Worm (Caenorhabditis elegans) whole organism, late embryonic: ENCODE measurements around the gene dgk-1.

Experiments
- F13H6.1 ChIP-seq: sonication (generic microtip); optimal IDR thresholded peaks from 2 replicates; lab custom pipeline; 2016; ENCODE audit warnings: missing genetic modification characterization, missing compliant biosample characterization
- Y22D7AL.16 ChIP-seq: sonication (generic microtip); optimal IDR thresholded peaks from 2 replicates; lab custom pipeline; 2016; ENCODE audit warnings: missing genetic modification characterization, missing compliant biosample characterization
- ahr-1 ChIP-seq: sonication (generic microtip); optimal IDR thresholded peaks from 2 replicates; lab custom pipeline; 2016; ENCODE audit warnings: missing genetic modification characterization, missing compliant biosample characterization
- ama-1 ChIP-seq: fragments of 150-350 bp; optimal IDR thresholded peaks from 2 replicates; lab custom pipeline; 2014
- ceh-14 ChIP-seq: sonication (generic microtip); optimal IDR thresholded peaks from 2 replicates; lab custom pipeline; 2016; ENCODE audit warnings: missing genotype, missing genetic modification characterization, missing compliant biosample characterization
- ceh-24 ChIP-seq: sonication (generic microtip); optimal IDR thresholded peaks from 2 replicates; lab custom pipeline; 2016; ENCODE audit warnings: mild to moderate bottlenecking, missing genetic modification characterization, missing compliant biosample characterization
- ceh-30 ChIP-seq: fragments of 150-350 bp; optimal IDR thresholded peaks from 2 replicates; lab custom pipeline; 2014; ENCODE audit warnings: missing biosample characterization, missing genetic modification characterization
- ceh-31 ChIP-seq: sonication (generic microtip); optimal IDR thresholded peaks from 2 replicates; lab custom pipeline; 2016; ENCODE audit warnings: missing genetic modification characterization, missing compliant biosample characterization
- ceh-34 ChIP-seq: sonication (generic microtip); optimal IDR thresholded peaks from 2 replicates; lab custom pipeline; 2016; ENCODE audit warnings: mild to moderate bottlenecking, missing genetic modification characterization, missing compliant biosample characterization
- ceh-45 ChIP-seq: fragments of 200-800 bp; sonication (Bioruptor generic); IDR thresholded peaks from 2 replicates; pipeline ENCODE4 v1.3.6; 2022; ENCODE audit warnings: missing genetic modification reagents, missing genetic modification characterization, missing compliant biosample characterization
- che-1 ChIP-seq: sonication (generic microtip); optimal IDR thresholded peaks from 2 replicates; lab custom pipeline; 2016; ENCODE audit warnings: mild to moderate bottlenecking, missing genetic modification characterization, missing compliant biosample characterization
- dmd-4 ChIP-seq: sonication (generic microtip); optimal IDR thresholded peaks from 2 replicates; lab custom pipeline; 2016; ENCODE audit warnings: borderline replicate concordance, missing genetic modification characterization, missing compliant biosample characterization
- dve-1 ChIP-seq: sonication (generic microtip); optimal IDR thresholded peaks from 2 replicates; lab custom pipeline; 2017; ENCODE audit warnings: antibody characterized with exemption, mild to moderate bottlenecking, missing genetic modification characterization, missing compliant biosample characterization
- elt-2 ChIP-seq: sonication (generic microtip); optimal IDR thresholded peaks from 2 replicates; lab custom pipeline; 2016; ENCODE audit warnings: missing genetic modification reagents, missing genetic modification characterization, missing compliant biosample characterization
- elt-4 ChIP-seq: sonication (generic microtip); optimal IDR thresholded peaks from 2 replicates; lab custom pipeline; 2016; ENCODE audit warnings: missing genetic modification characterization, missing compliant biosample characterization
- fax-1 ChIP-seq: sonication (generic microtip); optimal IDR thresholded peaks from 2 replicates; lab custom pipeline; 2016; ENCODE audit warnings: missing genotype, missing genetic modification characterization, missing compliant biosample characterization
- fkh-6 ChIP-seq: sonication (generic microtip); optimal IDR thresholded peaks from 2 replicates; lab custom pipeline; 2016; ENCODE audit warnings: missing genetic modification characterization, missing compliant biosample characterization
- gmeb-2 ChIP-seq: sonication (generic microtip); optimal IDR thresholded peaks from 2 replicates; lab custom pipeline; 2016; ENCODE audit warnings: missing genetic modification characterization, inconsistent platforms, missing compliant biosample characterization
- hlh-30 ChIP-seq: sonication (generic microtip); optimal IDR thresholded peaks from 2 replicates; lab custom pipeline; 2017; ENCODE audit warnings: antibody characterized with exemption, missing genetic modification characterization, missing compliant biosample characterization; ENCODE audit not compliant: insufficient read depth
- hlh-6 ChIP-seq: sonication (generic microtip); optimal IDR thresholded peaks from 2 replicates; lab custom pipeline; 2016; ENCODE audit warnings: missing genotype, missing genetic modification characterization, missing compliant biosample characterization
- mec-3 ChIP-seq: sonication (generic microtip); optimal IDR thresholded peaks from 2 replicates; lab custom pipeline; 2016; ENCODE audit warnings: borderline replicate concordance, missing genetic modification characterization, missing compliant biosample characterization
- nhr-11 ChIP-seq: fragments of 150-350 bp; optimal IDR thresholded peaks from 2 replicates; lab custom pipeline; 2014; ENCODE audit warnings: missing biosample characterization, missing genetic modification characterization
- npax-4 ChIP-seq: sonication (generic microtip); optimal IDR thresholded peaks from 2 replicates; lab custom pipeline; 2016; ENCODE audit warnings: missing genetic modification characterization, missing compliant biosample characterization
- pag-3 ChIP-seq: sonication (generic microtip); optimal IDR thresholded peaks from 2 replicates; lab custom pipeline; 2016; ENCODE audit warnings: missing compliant biosample characterization, missing genetic modification characterization, borderline replicate concordance
- pat-9 ChIP-seq: fragments of 200-800 bp; sonication (Bioruptor generic); optimal IDR thresholded peaks from 2 replicates; lab custom pipeline; 2018; ENCODE audit warnings: mild to moderate bottlenecking, missing genetic modification characterization, moderate library complexity, missing compliant biosample characterization
- pax-1 ChIP-seq: fragments of 150-350 bp; optimal IDR thresholded peaks from 2 replicates; lab custom pipeline; 2014; ENCODE audit warnings: missing biosample characterization, missing genetic modification characterization
- pha-4 ChIP-seq: fragments of 150-350 bp; optimal IDR thresholded peaks from 2 replicates; lab custom pipeline; 2018; ENCODE audit warnings: missing biosample characterization, missing genetic modification reagents, missing genetic modification characterization
- pros-1 ChIP-seq: fragments of 150-350 bp; optimal IDR thresholded peaks from 2 replicates; lab custom pipeline; 2014; ENCODE audit warnings: missing biosample characterization, missing genetic modification reagents, missing genetic modification characterization
- ref-2 ChIP-seq: sonication (generic microtip); optimal IDR thresholded peaks from 2 replicates; lab custom pipeline; 2016; ENCODE audit warnings: missing genetic modification characterization, missing compliant biosample characterization
- rnt-1 ChIP-seq: sonication (generic microtip); optimal IDR thresholded peaks from 2 replicates; lab custom pipeline; 2016; ENCODE audit warnings: missing genetic modification characterization, missing compliant biosample characterization
- sdc-2 ChIP-seq: sonication (generic microtip); optimal IDR thresholded peaks from 2 replicates; lab custom pipeline; 2016; ENCODE audit warnings: missing genotype, missing genetic modification characterization, missing compliant biosample characterization
- sox-2 ChIP-seq: fragments of 200-800 bp; sonication (Bioruptor generic); IDR thresholded peaks from 2 replicates; pipeline ENCODE4 v1.3.6; 2022; ENCODE audit warnings: missing genetic modification reagents, missing genetic modification characterization, missing compliant biosample characterization
- sox-4 ChIP-seq: sonication (generic microtip); optimal IDR thresholded peaks from 2 replicates; lab custom pipeline; 2017; ENCODE audit warnings: mild to moderate bottlenecking, missing genetic modification characterization, inconsistent platforms, missing compliant biosample characterization
- tbx-2 ChIP-seq: sonication (generic microtip); optimal IDR thresholded peaks from 2 replicates; lab custom pipeline; 2016; ENCODE audit warnings: missing genetic modification characterization, missing compliant biosample characterization
- tbx-7 ChIP-seq: sonication (generic microtip); optimal IDR thresholded peaks from 2 replicates; lab custom pipeline; 2016; ENCODE audit warnings: missing genotype, missing genetic modification characterization, missing compliant biosample characterization
- ttx-3 ChIP-seq: sonication (generic microtip); optimal IDR thresholded peaks from 2 replicates; lab custom pipeline; 2016; ENCODE audit warnings: missing genetic modification reagents, missing genetic modification characterization, missing compliant biosample characterization
- unc-55 ChIP-seq: sonication (generic microtip); optimal IDR thresholded peaks from 2 replicates; lab custom pipeline; 2017; ENCODE audit warnings: missing biosample characterization, missing genetic modification reagents, missing genetic modification characterization
- zip-5 ChIP-seq: sonication (generic microtip); optimal IDR thresholded peaks from 2 replicates; lab custom pipeline; 2016; ENCODE audit warnings: missing genetic modification characterization, missing compliant biosample characterization
- ztf-16 ChIP-seq: sonication (generic microtip); optimal IDR thresholded peaks from 2 replicates; lab custom pipeline; 2017; ENCODE audit warnings: missing genetic modification characterization, missing compliant biosample characterization

Gene dgk-1

ce11 chrX:974499-975235, 16.6 kb downstream of the dgk-1 start, which contains the start of gene vps-45 (continued):
- no peak for TF ChIP-seq F13H6.1 (tag; lab: Kevin White, UChicago)
- TF ChIP-seq hlh-30 (tag; lab: Kevin White, UChicago) = no peak
- TF ChIP-seq pha-4 (tag; lab: Kevin White, UChicago) = no peak
- no peak for TF ChIP-seq ceh-24 (tag; lab: Kevin White, UChicago)
- TF ChIP-seq ceh-45 = no peak
- no peak for TF ChIP-seq sox-2 (GFP tag; lab: Robert Waterston, UW)
- TF ChIP-seq elt-2 = no peak
- no peak for TF ChIP-seq ceh-14 (tag; lab: Kevin White, UChicago)
- peak; percentile 56 for TF ChIP-seq ref-2 (tag; lab: Kevin White, UChicago)
- no peak for TF ChIP-seq Y22D7AL.16
- TF ChIP-seq tbx-7 (tag; lab: Kevin White, UChicago) = no peak
- TF ChIP-seq dve-1 = no peak
- TF ChIP-seq mec-3 (tag; lab: Kevin White, UChicago) = no peak
- no peak for TF ChIP-seq sox-4 (tag; lab: Kevin White, UChicago)
- no peak for TF ChIP-seq elt-4 (tag; lab: Kevin White, UChicago)
- no peak for TF ChIP-seq hlh-6 (tag; lab: Kevin White, UChicago)
- TF ChIP-seq ceh-30 (tag; lab: Kevin White, UChicago) = no peak
- TF ChIP-seq fkh-6 (tag; lab: Kevin White, UChicago) = no peak
- peak; percentile 69 for TF ChIP-seq ceh-31
- TF ChIP-seq sdc-2 (tag; lab: Kevin White, UChicago) = peak; percentile 35
- no peak for TF ChIP-seq ahr-1 (tag; lab: Kevin White, UChicago)

ce11 chrX:970072-970471, 21.2 kb downstream of the dgk-1 start, which contains the start of gene C44C1.6:
C44C1.6 (minus strand) TSS chrX:970270.
- no peak for TF ChIP-seq pag-3 (tag; lab: Kevin White, UChicago)
- TF ChIP-seq nhr-11 (tag; lab: Kevin White, UChicago) = no peak
- no peak for TF ChIP-seq che-1 (tag; lab: Kevin White, UChicago)
- TF ChIP-seq fax-1 (tag; lab: Kevin White, UChicago) = no peak
- no peak for TF ChIP-seq pros-1 (tag; lab: Kevin White, UChicago)
- no peak for TF ChIP-seq ztf-16 (tag; lab: Kevin White, UChicago)
- TF ChIP-seq rnt-1 (tag; lab: Kevin White, UChicago) = no peak
- no peak for TF ChIP-seq ref-2 (tag; lab: Kevin White, UChicago)
- TF ChIP-seq ceh-24 (tag; lab: Kevin White, UChicago) = no peak
- TF ChIP-seq unc-55 (GFP tag; lab: Kevin White, UChicago) = no peak
- TF ChIP-seq, all 69 proteins: peak for 0

- no peak for TF ChIP-seq gmeb-2 (tag; lab: Kevin White, UChicago)
- no peak for TF ChIP-seq zip-5 (tag; lab: Kevin White, UChicago)
- no peak for TF ChIP-seq fax-1 (tag; lab: Kevin White, UChicago)
- TF ChIP-seq ama-1 = no peak
- TF ChIP-seq ttx-3 (tag; lab: Kevin White, UChicago) = no peak
- TF ChIP-seq tbx-2 = no peak
- TF ChIP-seq ceh-34 = no peak
- no peak for TF ChIP-seq pat-9 (tag; lab: Kevin White, UChicago)
- no peak for TF ChIP-seq Y22D7AL.16
- TF ChIP-seq che-1 (tag; lab: Kevin White, UChicago) = no peak
- TF ChIP-seq fkh-6 (tag; lab: Kevin White, UChicago) = no peak
Observed at ce11 chrX:963171-963570, 28.1 kb downstream of the dgk-1 start, which contains the start of gene ncs-1. ncs-1 (minus strand) TSS chrX:963271.

- TF ChIP-seq dmd-4 (tag; lab: Kevin White, UChicago) (no peak), ahr-1 (tag; lab: Kevin White, UChicago) (no peak), pag-3 (tag; lab: Kevin White, UChicago) (no peak), pha-4 (tag; lab: Kevin White, UChicago) (no peak), mec-3 (tag; lab: Kevin White, UChicago) (no peak), dve-1 (no peak), npax-4 (tag; lab: Kevin White, UChicago) (no peak), fax-1 (tag; lab: Kevin White, UChicago) (no peak), pax-1 (tag; lab: Kevin White, UChicago) (no peak)
- TF ChIP-seq, all 69 proteins: peak for 0
Observed at ce11 chrX:960139-960538, 31.1 kb downstream of the dgk-1 start.
